Worm (Caenorhabditis elegans) whole organism, L2 larva: ENCODE results near the gene bca-1.

Source experiments
- C34F6.9 ChIP-seq: fragments of 150-350 bp; optimal IDR thresholded peaks from 2 replicates; lab custom pipeline; 2014; ENCODE audit warnings: missing biosample characterization, missing genetic modification characterization
- F13H6.1 ChIP-seq: sonication (generic microtip); optimal IDR thresholded peaks from 2 replicates; lab custom pipeline; 2016; ENCODE audit warnings: missing genetic modification characterization, missing compliant biosample characterization
- R02D3.7 ChIP-seq: fragments of 150-350 bp; optimal IDR thresholded peaks from 2 replicates; lab custom pipeline; 2014; ENCODE audit warnings: missing biosample characterization, missing genetic modification characterization
- Y55F3AM.14 ChIP-seq: fragments of 200-800 bp; sonication (Bioruptor generic); optimal IDR thresholded peaks from 2 replicates; lab custom pipeline; 2018; ENCODE audit warnings: mild to moderate bottlenecking, missing genetic modification characterization, missing compliant biosample characterization
- ZK546.5 ChIP-seq: sonication (generic microtip); optimal IDR thresholded peaks from 2 replicates; lab custom pipeline; 2017; ENCODE audit warnings: missing biosample characterization, missing genetic modification characterization
- alr-1 ChIP-seq: fragments of 150-350 bp; optimal IDR thresholded peaks from 2 replicates; lab custom pipeline; 2014; ENCODE audit warnings: missing biosample characterization, missing genetic modification characterization
- aly-2 ChIP-seq: fragments of 150-350 bp; optimal IDR thresholded peaks from 2 replicates; lab custom pipeline; 2014; ENCODE audit warnings: missing biosample characterization, missing genetic modification characterization
- ama-1 ChIP-seq: fragments of 150-350 bp; optimal IDR thresholded peaks from 2 replicates; lab custom pipeline; 2018; ENCODE audit warnings: inconsistent platforms
- blmp-1 ChIP-seq: sonication (generic microtip); optimal IDR thresholded peaks from 2 replicates; lab custom pipeline; 2017; ENCODE audit warnings: missing genetic modification characterization, mild to moderate bottlenecking, missing compliant biosample characterization, antibody characterized with exemption, moderate library complexity; ENCODE audit not compliant: insufficient read depth
- ceh-16 ChIP-seq: fragments of 150-350 bp; optimal IDR thresholded peaks from 2 replicates; lab custom pipeline; 2014; ENCODE audit warnings: missing biosample characterization, missing genetic modification characterization
- ceh-82 ChIP-seq: fragments of 150-350 bp; optimal IDR thresholded peaks from 2 replicates; lab custom pipeline; 2014; ENCODE audit warnings: missing biosample characterization, missing genetic modification characterization
- crh-2 ChIP-seq: sonication (generic microtip); optimal IDR thresholded peaks from 2 replicates; lab custom pipeline; 2017; ENCODE audit warnings: missing biosample characterization, missing genetic modification characterization
- dmd-4 ChIP-seq: sonication (generic microtip); optimal IDR thresholded peaks from 2 replicates; lab custom pipeline; 2017; ENCODE audit warnings: missing biosample characterization, missing genetic modification characterization
- egl-27 ChIP-seq: sonication (generic microtip); optimal IDR thresholded peaks from 3 replicates; lab custom pipeline; 2017; ENCODE audit warnings: missing biosample characterization, missing genetic modification reagents, missing genetic modification characterization
- elt-1 ChIP-seq: fragments of 150-350 bp; optimal IDR thresholded peaks from 2 replicates; lab custom pipeline; 2014; ENCODE audit warnings: missing biosample characterization, missing genetic modification characterization
- elt-3 ChIP-seq: sonication (generic microtip); optimal IDR thresholded peaks from 2 replicates; lab custom pipeline; 2017; ENCODE audit warnings: missing biosample characterization, missing genetic modification characterization
- fos-1 ChIP-seq: fragments of 150-350 bp; optimal IDR thresholded peaks from 2 replicates; lab custom pipeline; 2014; ENCODE audit warnings: missing biosample characterization, missing genetic modification characterization
- gmeb-1 ChIP-seq: fragments of 150-350 bp; optimal IDR thresholded peaks from 2 replicates; lab custom pipeline; 2014; ENCODE audit warnings: missing biosample characterization, missing genetic modification characterization
- lin-11 ChIP-seq: fragments of 150-350 bp; sonication (generic microtip); optimal IDR thresholded peaks from 2 replicates; lab custom pipeline; 2014; ENCODE audit warnings: missing biosample characterization, missing genetic modification characterization, inconsistent platforms, mixed read lengths
- lin-13 ChIP-seq: fragments of 150-350 bp; optimal IDR thresholded peaks from 2 replicates; lab custom pipeline; 2014; ENCODE audit warnings: missing biosample characterization, missing genetic modification reagents, missing genetic modification characterization
- lin-39 ChIP-seq: fragments of 150-350 bp; optimal IDR thresholded peaks from 2 replicates; lab custom pipeline; 2014; ENCODE audit warnings: missing biosample characterization, missing genetic modification reagents, missing genetic modification characterization
- lsy-2 ChIP-seq, 2 experiments: fragments of 150-350 bp in 1 of 2; sonication (generic microtip) in 1 of 2; optimal IDR thresholded peaks; 2 replicates each; lab custom pipeline; 2014 to 2017; ENCODE audit warnings: missing biosample characterization in 2 of 2, missing genetic modification characterization in 2 of 2
- mab-5 ChIP-seq: fragments of 150-350 bp; optimal IDR thresholded peaks from 2 replicates; lab custom pipeline; 2014; ENCODE audit warnings: missing biosample characterization, missing genetic modification characterization
- mbf-1 ChIP-seq: sonication (generic microtip); optimal IDR thresholded peaks from 2 replicates; lab custom pipeline; 2017; ENCODE audit warnings: missing biosample characterization, missing genetic modification characterization
- mdl-1 ChIP-seq, 2 experiments: fragments of 150-350 bp in 1 of 2; sonication (generic microtip) in 1 of 2; optimal IDR thresholded peaks; 2 replicates each; lab custom pipeline; 2017; ENCODE audit warnings: missing biosample characterization in 2 of 2, missing genetic modification characterization in 2 of 2
- nhr-10 ChIP-seq: sonication (generic microtip); optimal IDR thresholded peaks from 2 replicates; lab custom pipeline; 2017; ENCODE audit warnings: missing biosample characterization, missing genetic modification characterization
- nhr-11 ChIP-seq: fragments of 150-350 bp; optimal IDR thresholded peaks from 2 replicates; lab custom pipeline; 2014; ENCODE audit warnings: missing biosample characterization, missing genetic modification characterization
- nhr-12 ChIP-seq: fragments of 150-350 bp; optimal IDR thresholded peaks from 2 replicates; lab custom pipeline; 2014; ENCODE audit warnings: missing biosample characterization, missing genetic modification characterization
- nhr-129 ChIP-seq: fragments of 150-350 bp; optimal IDR thresholded peaks from 2 replicates; lab custom pipeline; 2014; ENCODE audit warnings: missing biosample characterization, missing genetic modification characterization
- nhr-21 ChIP-seq: fragments of 150-350 bp; optimal IDR thresholded peaks from 2 replicates; lab custom pipeline; 2014; ENCODE audit warnings: missing biosample characterization, missing genetic modification characterization
- nhr-23 ChIP-seq: fragments of 150-350 bp; optimal IDR thresholded peaks from 2 replicates; lab custom pipeline; 2014; ENCODE audit warnings: missing biosample characterization, missing genetic modification reagents, missing genetic modification characterization
- nhr-237 ChIP-seq: fragments of 150-350 bp; optimal IDR thresholded peaks from 2 replicates; lab custom pipeline; 2014; ENCODE audit warnings: missing biosample characterization, missing genetic modification characterization
- nhr-25 ChIP-seq: fragments of 150-350 bp; sonication (generic microtip); optimal IDR thresholded peaks from 3 replicates; lab custom pipeline; 2014; ENCODE audit warnings: missing biosample characterization, missing genetic modification characterization
- nhr-6 ChIP-seq: fragments of 150-350 bp; optimal IDR thresholded peaks from 2 replicates; lab custom pipeline; 2014; ENCODE audit warnings: missing biosample characterization, missing genetic modification characterization
- nhr-77 ChIP-seq: fragments of 150-350 bp; optimal IDR thresholded peaks from 2 replicates; lab custom pipeline; 2014; ENCODE audit warnings: missing biosample characterization, missing genetic modification characterization
- sem-4 ChIP-seq: fragments of 150-350 bp; optimal IDR thresholded peaks from 2 replicates; lab custom pipeline; 2014; ENCODE audit warnings: missing biosample characterization, missing genetic modification reagents, missing genetic modification characterization
- skn-1 ChIP-seq: sonication (generic microtip); optimal IDR thresholded peaks from 2 replicates; lab custom pipeline; 2017; ENCODE audit warnings: missing biosample characterization, missing genetic modification characterization
- sma-3 ChIP-seq: sonication (generic microtip); optimal IDR thresholded peaks from 2 replicates; lab custom pipeline; 2016; ENCODE audit warnings: missing genetic modification reagents, missing genetic modification characterization, missing compliant biosample characterization
- sma-9 ChIP-seq, 2 experiments: fragments of 150-350 bp in 1 of 2; sonication (generic microtip) in 1 of 2; optimal IDR thresholded peaks; 2 replicates each; lab custom pipeline; 2014 to 2016; ENCODE audit warnings: missing genetic modification characterization in 2 of 2, mild to moderate bottlenecking in 1 of 2, missing biosample characterization in 1 of 2, missing compliant biosample characterization in 1 of 2, missing genetic modification reagents in 1 of 2, moderate library complexity in 1 of 2
- snpc-4 ChIP-seq: fragments of 150-350 bp; optimal IDR thresholded peaks from 2 replicates; lab custom pipeline; 2014; ENCODE audit warnings: missing biosample characterization, missing genetic modification characterization
- unc-39 ChIP-seq: fragments of 150-350 bp; optimal IDR thresholded peaks from 2 replicates; lab custom pipeline; 2014; ENCODE audit warnings: missing biosample characterization, missing genetic modification characterization
- unc-55 ChIP-seq: fragments of 150-350 bp; sonication (generic microtip); optimal IDR thresholded peaks from 3 replicates; lab custom pipeline; 2014; ENCODE audit warnings: missing biosample characterization, missing genetic modification reagents, missing genetic modification characterization
- unc-62 ChIP-seq: fragments of 150-350 bp; optimal IDR thresholded peaks from 2 replicates; lab custom pipeline; 2014; ENCODE audit warnings: missing biosample characterization, missing genetic modification reagents, missing genetic modification characterization
- zag-1 ChIP-seq: fragments of 150-350 bp; optimal IDR thresholded peaks from 2 replicates; lab custom pipeline; 2014; ENCODE audit warnings: missing biosample characterization, missing genetic modification characterization
- ztf-1 ChIP-seq: fragments of 200-800 bp; sonication (Bioruptor generic); conservative IDR thresholded peaks from 2 replicates; pipeline ENCODE4 v1.3.6; 2022; ENCODE audit warnings: missing genetic modification characterization, missing compliant biosample characterization
- ztf-11 ChIP-seq: sonication (generic microtip); optimal IDR thresholded peaks from 2 replicates; lab custom pipeline; 2017; ENCODE audit warnings: missing biosample characterization, missing genetic modification characterization
- ztf-4 ChIP-seq: fragments of 150-350 bp; optimal IDR thresholded peaks from 2 replicates; lab custom pipeline; 2014; ENCODE audit warnings: missing biosample characterization, missing genetic modification characterization

bca-1 gene

ce11 chrX:6253160-6253559 is 48.6 kb upstream of the bca-1 start:
- no peak for TF ChIP-seq lin-13 (GFP tag; lab: Kevin White, UChicago)
- TF ChIP-seq R02D3.7 = no peak
- no peak for TF ChIP-seq ceh-16 (tag; lab: Kevin White, UChicago)
- TF ChIP-seq ztf-4 (tag; lab: Kevin White, UChicago) = no peak
- TF ChIP-seq Y55F3AM.14 = no peak
- peak; percentile 17 for TF ChIP-seq nhr-129 (tag; lab: Kevin White, UChicago)
- no peak for TF ChIP-seq ZK546.5
- TF ChIP-seq elt-1 (tag; lab: Kevin White, UChicago) = no peak
- TF ChIP-seq crh-2 (tag; lab: Kevin White, UChicago) = no peak
- no peak for TF ChIP-seq C34F6.9
- TF ChIP-seq ama-1 = no peak
- no peak for TF ChIP-seq lin-39
- no peak for TF ChIP-seq nhr-11 (tag; lab: Kevin White, UChicago)
- TF ChIP-seq gmeb-1 (tag; lab: Kevin White, UChicago) = peak; percentile 7

DNA sequence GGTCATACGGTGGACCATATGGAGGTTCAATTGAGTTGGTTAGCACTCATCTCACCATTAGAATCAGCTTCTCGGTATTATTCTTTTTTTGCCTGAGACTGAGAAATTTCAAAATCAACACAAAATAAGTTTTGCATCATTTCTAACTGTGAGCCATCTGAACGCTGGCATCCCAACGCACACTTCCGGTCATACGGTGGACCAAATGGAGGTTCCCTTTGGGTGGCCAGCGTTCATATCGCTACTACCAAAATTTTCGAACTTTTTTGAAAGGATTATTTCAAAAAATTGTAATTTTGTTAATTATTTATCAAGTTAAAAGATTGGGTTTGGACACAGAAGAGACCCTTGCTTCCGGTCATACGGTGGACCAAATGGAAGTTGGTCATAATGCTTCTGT is 48.2 kb upstream of the bca-1 start:
- TF ChIP-seq Y55F3AM.14 (peak; percentile 31), lsy-2 (tag; optimal IDR thresholded peaks at IDR 0.05; lab: Kevin White, UChicago) (no peak), ztf-11 (tag; lab: Kevin White, UChicago) (no peak), nhr-25 (tag; lab: Kevin White, UChicago) (peak; percentile 23), gmeb-1 (tag; lab: Kevin White, UChicago) (peak; percentile 9)

DNA sequence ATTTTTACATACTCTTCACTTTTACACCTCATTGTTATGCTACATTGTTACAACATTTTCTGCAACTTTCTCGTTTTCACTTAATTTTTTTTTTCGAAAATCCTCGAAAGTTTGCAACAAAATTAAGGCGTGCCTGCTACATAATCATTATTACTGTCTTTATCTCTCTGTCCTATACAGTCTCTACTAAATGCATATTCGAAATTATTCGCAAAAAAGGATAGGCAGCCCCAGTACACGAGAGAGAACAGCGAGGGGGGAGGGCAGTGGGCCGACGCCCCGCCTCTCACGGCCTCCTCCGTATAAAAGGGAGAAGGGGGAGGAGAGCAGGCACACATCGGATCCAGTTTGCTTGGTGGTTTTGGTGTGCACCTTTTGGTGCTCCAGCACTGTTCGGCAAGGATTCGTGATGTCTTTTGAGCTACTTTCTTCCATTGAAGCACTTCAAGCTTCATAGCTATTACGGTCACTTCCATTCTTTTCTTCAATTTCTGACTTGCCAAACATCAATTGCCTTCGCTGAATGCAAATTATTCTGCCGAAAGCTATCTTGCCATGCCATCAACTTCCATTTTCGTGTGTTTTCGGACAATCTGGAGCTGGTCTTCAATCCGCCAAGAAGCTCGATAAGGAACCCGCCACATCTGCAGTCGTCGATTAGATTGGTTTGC is 47.5 kb upstream of the bca-1 start:
- TF ChIP-seq unc-55 = no peak
- peak; percentile 54 for TF ChIP-seq C34F6.9
- TF ChIP-seq nhr-11 (tag; lab: Kevin White, UChicago) = no peak
- no peak for TF ChIP-seq ZK546.5
- TF ChIP-seq lsy-2 (tag; optimal IDR thresholded peaks at IDR 0.05; lab: Kevin White, UChicago) = peak in 1 of 2 experiments; percentile 7
- peak; percentile 30 for TF ChIP-seq lin-11 (tag; lab: Kevin White, UChicago)
- no peak for TF ChIP-seq dmd-4 (tag; lab: Kevin White, UChicago)
- TF ChIP-seq nhr-10 (tag; lab: Kevin White, UChicago) = no peak
- no peak for TF ChIP-seq nhr-25 (tag; lab: Kevin White, UChicago)
- no peak for TF ChIP-seq mab-5 (tag; lab: Kevin White, UChicago)
- peak; percentile 21 for TF ChIP-seq gmeb-1 (tag; lab: Kevin White, UChicago)
- TF ChIP-seq lin-13 (GFP tag; lab: Kevin White, UChicago) = peak; percentile 49
- TF ChIP-seq egl-27 (tag; lab: Kevin White, UChicago) = no peak
- TF ChIP-seq elt-1 (tag; lab: Kevin White, UChicago) = no peak
- TF ChIP-seq sem-4 (tag; lab: Kevin White, UChicago) = no peak
- TF ChIP-seq nhr-23 (tag; lab: Kevin White, UChicago) = no peak
- no peak for TF ChIP-seq elt-3 (tag; lab: Kevin White, UChicago)
- no peak for TF ChIP-seq zag-1 (tag; lab: Kevin White, UChicago)
- TF ChIP-seq fos-1 (tag; lab: Kevin White, UChicago) = peak; percentile 53
- no peak for TF ChIP-seq ztf-4 (tag; lab: Kevin White, UChicago)
- no peak for TF ChIP-seq mbf-1 (tag; lab: Kevin White, UChicago)
- no peak for TF ChIP-seq alr-1 (tag; lab: Kevin White, UChicago)
- no peak for TF ChIP-seq unc-39 (tag; lab: Kevin White, UChicago)
- TF ChIP-seq nhr-77 (tag; lab: Kevin White, UChicago) = no peak
- no peak for TF ChIP-seq Y55F3AM.14
- peak; percentile 20 for TF ChIP-seq nhr-21 (tag; lab: Kevin White, UChicago)
- TF ChIP-seq nhr-12 (tag; lab: Kevin White, UChicago) = no peak
- no peak for TF ChIP-seq unc-62 (GFP tag; lab: Kevin White, UChicago)
- no peak for TF ChIP-seq ceh-82
- TF ChIP-seq snpc-4 (tag; lab: Kevin White, UChicago) = no peak
- TF ChIP-seq lin-39 = no peak
- TF ChIP-seq nhr-129 (tag; lab: Kevin White, UChicago) = peak; percentile 37
- no peak for TF ChIP-seq nhr-237 (tag; lab: Kevin White, UChicago)
- TF ChIP-seq crh-2 (tag; lab: Kevin White, UChicago) = no peak
- peak; percentile 34 for TF ChIP-seq sma-3 (GFP tag; lab: Kevin White, UChicago)
- peak in 1 of 2 experiments; percentile 44 for TF ChIP-seq mdl-1 (tag; optimal IDR thresholded peaks at IDR 0.05; lab: Kevin White, UChicago)
- TF ChIP-seq ama-1 = peak; percentile 98
- TF ChIP-seq skn-1 (tag; lab: Kevin White, UChicago) = no peak
- no peak for TF ChIP-seq ztf-11 (tag; lab: Kevin White, UChicago)
- TF ChIP-seq F13H6.1 = peak; percentile 58
- no peak for TF ChIP-seq ceh-16 (tag; lab: Kevin White, UChicago)
- TF ChIP-seq sma-9 (GFP tag; optimal IDR thresholded peaks at IDR 0.05; lab: Kevin White, UChicago) = peak; percentile 64
- no peak for TF ChIP-seq sma-9 (tag; optimal IDR thresholded peaks at IDR 0.05; lab: Kevin White, UChicago)
- no peak for TF ChIP-seq aly-2 (tag; lab: Kevin White, UChicago)
- TF ChIP-seq blmp-1 = no peak
- no peak for TF ChIP-seq R02D3.7
- peak; percentile 5 for TF ChIP-seq nhr-6 (tag; lab: Kevin White, UChicago)
- TF ChIP-seq ztf-1 (GFP tag; lab: Robert Waterston, UW) = no peak
